Worm (Caenorhabditis elegans): Measurements from ENCODE around the gene T22C8.1.

The T22C8.1 gene

DNA sequence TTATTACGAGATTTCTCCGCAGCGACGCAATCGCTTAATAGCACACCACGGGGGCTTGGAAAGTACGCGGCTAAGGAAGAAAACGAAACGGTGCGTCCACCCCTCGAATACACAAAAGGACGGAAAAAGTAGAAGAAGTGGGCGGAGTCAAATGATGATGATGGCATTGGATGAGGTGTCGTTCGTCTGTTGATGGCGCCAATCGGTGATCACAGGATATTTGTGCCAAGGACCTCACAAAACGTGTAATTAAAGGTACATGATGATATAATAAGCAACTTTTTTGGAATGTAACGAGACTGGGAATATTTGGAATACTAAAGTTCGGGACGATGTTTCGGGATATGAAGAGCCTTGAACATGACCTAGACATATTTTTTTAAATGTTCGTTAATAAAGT is 21.8 kb downstream of the T22C8.1 start, which contains the start of gene cutl-12:
cutl-12 (minus strand) TSS at position 101 of the 400 bp plus-strand sequence.
- TF ChIP-seq C16A3.4 (tag; optimal IDR thresholded peaks at IDR 0.05) (no peak), blmp-1 (tag; optimal IDR thresholded peaks at IDR 0.05) (peak; percentile 24)

DNA sequence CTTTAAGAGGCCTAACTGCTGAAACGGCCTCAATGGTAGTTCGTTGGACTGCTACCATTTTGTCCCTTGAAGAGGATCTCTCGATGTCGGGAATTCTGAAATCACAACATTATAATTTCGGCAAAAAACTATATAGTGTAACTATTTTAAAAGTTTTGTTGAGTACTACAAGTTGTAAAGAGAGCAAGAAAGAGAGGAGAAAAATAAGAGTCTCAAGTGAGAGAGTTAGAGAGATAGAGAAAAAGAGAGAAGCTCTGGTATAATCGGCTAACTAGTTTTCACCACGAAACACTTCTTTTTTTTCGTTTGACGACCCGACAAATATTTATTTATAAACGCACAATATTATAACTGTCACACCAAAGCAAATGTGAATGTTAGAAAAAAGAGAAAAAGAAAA is 25.0 kb downstream of the T22C8.1 start, which contains the start of gene vab-9:
vab-9 (minus strand) TSS at position 101 of the 400 bp plus-strand sequence.
- TF ChIP-seq efl-1 (optimal IDR thresholded peaks at IDR 0.05) (no peak), efl-1 (GFP tag; optimal IDR thresholded peaks at IDR 0.05 in 1 of 2) (peak in 1 of 2 experiments; percentile 39), elt-3 (tag; optimal IDR thresholded peaks at IDR 0.05) (no peak), nhr-20 (tag; optimal IDR thresholded peaks at IDR 0.05) (no peak)

DNA sequence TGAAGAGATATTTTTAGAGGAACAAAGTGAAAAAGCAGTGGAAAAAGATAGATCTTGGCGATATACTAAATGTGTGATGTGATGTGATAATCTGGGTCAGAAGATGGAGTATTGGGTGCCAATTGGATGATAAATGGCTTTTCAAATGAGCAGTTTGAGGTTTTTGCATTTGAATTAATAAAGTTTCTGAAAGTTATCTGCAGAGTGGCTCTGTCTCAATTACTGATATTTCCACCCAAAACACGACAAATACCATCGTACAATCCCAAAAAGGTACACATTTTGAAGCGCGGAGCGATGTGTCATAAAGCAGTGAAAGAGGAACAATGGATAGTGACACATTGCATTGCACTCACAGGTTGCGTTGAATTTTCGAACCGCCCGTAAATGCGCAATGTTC is 27.0 kb downstream of the T22C8.1 start:
- TF ChIP-seq sup-37 (GFP tag; optimal IDR thresholded peaks at IDR 0.05), result no peak
- no peak for TF ChIP-seq unc-130 (tag; optimal IDR thresholded peaks at IDR 0.05)
- no peak for TF ChIP-seq nhr-47 (tag; optimal IDR thresholded peaks at IDR 0.05)
- TF ChIP-seq rnt-1 (tag; optimal IDR thresholded peaks at IDR 0.05), result no peak
- no peak for TF ChIP-seq nhr-28 (tag; optimal IDR thresholded peaks at IDR 0.05)

DNA sequence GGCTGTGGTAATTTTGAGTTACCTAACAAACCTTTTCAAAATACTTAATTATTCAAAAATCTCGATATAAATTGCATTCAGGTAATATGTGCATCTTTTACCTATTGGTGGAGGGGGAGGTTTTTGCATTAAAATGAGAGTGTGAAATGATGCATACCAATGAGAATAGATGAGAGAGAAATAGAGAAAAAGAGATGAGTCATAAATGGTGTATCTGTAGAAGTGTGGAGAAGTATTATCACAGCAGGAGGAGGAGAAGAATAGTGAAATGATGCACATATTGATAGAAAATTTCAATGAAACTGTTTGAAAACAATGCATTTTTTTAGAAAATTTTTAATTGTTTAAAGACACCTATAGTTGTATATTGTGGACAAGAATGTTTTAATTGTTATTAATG is 27.9 kb downstream of the T22C8.1 start:
- TF ChIP-seq lin-14 (GFP tag; optimal IDR thresholded peaks at IDR 0.05), result peak; percentile 30
- TF ChIP-seq nhr-85 (tag), result peak; percentile 31
- peak; percentile 12 for TF ChIP-seq mep-1 (tag; optimal IDR thresholded peaks at IDR 0.05)
- no peak for TF ChIP-seq nhr-76 (tag; optimal IDR thresholded peaks at IDR 0.05)

DNA sequence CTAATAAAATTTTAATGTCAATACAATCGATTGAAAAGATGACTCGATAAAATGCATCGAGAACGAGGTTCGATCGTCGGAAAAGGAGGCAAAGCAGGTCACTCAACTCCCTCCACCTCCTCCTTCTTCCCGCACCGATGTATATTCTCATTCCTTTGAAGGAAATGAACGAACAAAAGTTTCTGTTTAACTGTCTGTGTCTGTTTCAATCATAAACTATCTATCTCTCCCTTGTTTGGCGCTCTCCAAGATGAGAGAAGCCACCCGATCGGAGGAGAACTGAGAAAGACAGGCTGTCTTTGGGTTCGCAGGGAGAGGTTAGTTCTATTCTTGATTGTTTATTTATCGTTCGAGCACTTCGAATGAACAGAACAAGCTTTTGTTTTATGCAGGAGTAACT is 28.6 kb downstream of the T22C8.1 start, which contains the start of gene D2085.7:
D2085.7 (plus strand) TSS at position 251 of the 400 bp plus-strand sequence.
- TF ChIP-seq nhr-85 (tag), result peak; percentile 57
- TF ChIP-seq F16B12.6 (tag; optimal IDR thresholded peaks at IDR 0.05), result no peak
- peak in 1 of 6 experiments; percentile 11 for TF ChIP-seq elt-3 (tag; optimal IDR thresholded peaks at IDR 0.05)
- TF ChIP-seq dsc-1 (tag; optimal IDR thresholded peaks at IDR 0.05), result no peak
- peak; percentile 39 for TF ChIP-seq lin-14 (GFP tag; optimal IDR thresholded peaks at IDR 0.05)
- no peak for TF ChIP-seq pag-3 (tag; optimal IDR thresholded peaks at IDR 0.05; ENCODE audit: borderline replicate concordance, insufficient read depth)
- TF ChIP-seq sup-37 (GFP tag; optimal IDR thresholded peaks at IDR 0.05), result no peak
- TF ChIP-seq swsn-7 (tag; optimal IDR thresholded peaks at IDR 0.05), result no peak
- TF ChIP-seq lin-35 (GFP tag; optimal IDR thresholded peaks at IDR 0.05), result peak in 1 of 2 experiments; percentile 4
- TF ChIP-seq efl-1 (optimal IDR thresholded peaks at IDR 0.05), result no peak
- TF ChIP-seq efl-1 (GFP tag; optimal IDR thresholded peaks at IDR 0.05 in 1 of 2), result peak in 1 of 2 experiments; percentile 58
- TF ChIP-seq hpl-2 (GFP tag; optimal IDR thresholded peaks at IDR 0.05), result no peak
- TF ChIP-seq unc-86 (tag; optimal IDR thresholded peaks at IDR 0.05), result no peak
- peak; percentile 81 for TF ChIP-seq blmp-1 (tag; optimal IDR thresholded peaks at IDR 0.05)

DNA sequence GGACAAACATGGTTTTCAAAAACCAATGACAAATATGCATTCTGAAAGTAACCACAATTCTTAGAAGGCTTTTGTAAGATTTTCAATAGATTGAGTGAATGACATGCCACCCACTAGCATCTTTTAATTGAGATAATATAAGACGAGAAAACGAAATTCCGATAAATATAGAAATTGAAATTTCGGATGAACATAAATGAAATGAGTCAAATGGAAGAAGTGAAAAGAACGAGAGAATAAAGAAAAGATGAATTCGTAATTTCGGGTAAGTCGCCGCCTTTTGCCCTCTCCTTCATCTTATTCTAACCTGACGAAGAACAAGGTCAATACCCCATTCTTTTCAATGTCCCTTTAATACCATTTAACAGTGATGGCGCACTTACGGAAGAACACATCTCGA is 29.8 kb downstream of the T22C8.1 start:
- TF ChIP-seq lin-14 (GFP tag; optimal IDR thresholded peaks at IDR 0.05) (peak; percentile 13), blmp-1 (tag; optimal IDR thresholded peaks at IDR 0.05) (peak; percentile 83), skn-1 (tag; optimal IDR thresholded peaks at IDR 0.05) (no peak)

DNA sequence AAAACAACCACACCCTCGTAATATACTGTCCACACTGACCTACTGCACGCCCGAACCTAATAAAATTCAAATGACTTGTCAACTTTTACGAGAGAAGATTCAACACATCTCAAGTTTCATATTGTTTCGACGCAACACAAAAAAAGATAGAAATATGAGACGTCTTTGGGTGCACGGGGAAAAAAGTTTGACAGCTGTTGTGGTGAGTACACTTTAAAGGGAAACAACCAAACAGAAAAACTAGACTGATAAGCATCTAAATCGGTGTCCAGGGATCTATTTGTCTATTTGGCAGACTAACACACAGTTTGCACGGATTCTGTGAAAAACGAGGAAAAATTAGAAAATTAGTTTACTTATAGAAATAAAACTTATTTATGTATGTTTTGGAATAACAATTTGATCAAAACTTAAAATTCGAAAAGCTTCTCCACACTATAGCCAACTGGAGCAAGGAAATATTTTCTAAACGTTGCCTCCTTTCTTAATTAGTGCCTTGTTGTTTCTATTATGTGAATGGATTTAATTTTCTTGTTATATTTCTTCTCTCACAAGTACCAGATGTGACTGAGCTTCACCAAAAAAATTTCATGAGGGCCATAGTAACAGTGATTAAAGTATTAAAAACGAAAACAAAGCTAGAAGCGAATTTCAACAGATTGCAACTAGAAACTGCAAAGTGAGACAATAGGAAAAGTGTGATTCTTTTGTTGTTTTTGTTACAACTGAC is 31.2 kb downstream of the T22C8.1 start:
- TF ChIP-seq mef-2 (tag; optimal IDR thresholded peaks at IDR 0.05) (no peak), hlh-4 (tag; optimal IDR thresholded peaks at IDR 0.05) (no peak), pag-3 (tag; optimal IDR thresholded peaks at IDR 0.05; ENCODE audit: borderline replicate concordance, insufficient read depth) (no peak), lin-14 (GFP tag; optimal IDR thresholded peaks at IDR 0.05) (peak; percentile 58), C16A3.4 (tag; optimal IDR thresholded peaks at IDR 0.05) (no peak), hpl-2 (GFP tag; optimal IDR thresholded peaks at IDR 0.05) (no peak), ces-1 (GFP tag; optimal IDR thresholded peaks at IDR 0.05) (no peak), nhr-20 (tag; optimal IDR thresholded peaks at IDR 0.05) (no peak), dsc-1 (tag; optimal IDR thresholded peaks at IDR 0.05) (peak; percentile 90), blmp-1 (tag; optimal IDR thresholded peaks at IDR 0.05) (peak; percentile 37), efl-3 (GFP tag; optimal IDR thresholded peaks at IDR 0.05) (no peak), nhr-28 (tag; optimal IDR thresholded peaks at IDR 0.05) (no peak), efl-1 (optimal IDR thresholded peaks at IDR 0.05) (no peak), efl-1 (GFP tag; optimal IDR thresholded peaks at IDR 0.05 in 1 of 2) (peak in 1 of 2 experiments; percentile 67), unc-130 (tag; optimal IDR thresholded peaks at IDR 0.05) (no peak), nhr-71 (tag; optimal IDR thresholded peaks at IDR 0.05) (peak; percentile 18), nhr-77 (tag; optimal IDR thresholded peaks at IDR 0.05) (no peak), egl-13 (tag; optimal IDR thresholded peaks at IDR 0.05) (no peak), nhr-90 (tag; optimal IDR thresholded peaks at IDR 0.05; ENCODE audit: poor library complexity) (no peak), lsy-2 (tag; optimal IDR thresholded peaks at IDR 0.05) (peak in 1 of 2 experiments; percentile 20), nhr-11 (tag; optimal IDR thresholded peaks at IDR 0.05) (no peak), ets-5 (GFP tag; IDR thresholded peaks at IDR 0.05) (no peak), F16B12.6 (tag; optimal IDR thresholded peaks at IDR 0.05) (no peak), fkh-8 (tag; optimal IDR thresholded peaks at IDR 0.05) (no peak), sox-4 (tag; optimal IDR thresholded peaks at IDR 0.05) (no peak), nhr-85 (tag) (no peak)
